Worm (Caenorhabditis elegans) whole organism, midembryonic: ENCODE results near the gene vab-7.

Source experiments
- med-1 ChIP-seq: sonication (generic microtip); optimal IDR thresholded peaks from 2 replicates; lab custom pipeline; 2017; ENCODE audit warnings: missing genetic modification characterization, mild to moderate bottlenecking, missing compliant biosample characterization, antibody characterized with exemption, missing genetic modification reagents; ENCODE audit not compliant: insufficient read depth
- tab-1 ChIP-seq: fragments of 200-800 bp; sonication (Bioruptor generic); IDR thresholded peaks from 2 replicates; pipeline ENCODE4 v1.3.6; 2022; ENCODE audit warnings: missing genetic modification characterization, missing compliant biosample characterization
- ztf-23 ChIP-seq: fragments of 200-800 bp; sonication (Bioruptor generic); IDR thresholded peaks from 2 replicates; pipeline ENCODE4 v1.3.6; 2022; ENCODE audit warnings: missing genetic modification reagents, missing genetic modification characterization, missing compliant biosample characterization
- ztf-29 ChIP-seq: fragments of 200-800 bp; sonication (Bioruptor generic); IDR thresholded peaks from 2 replicates; pipeline ENCODE4 v1.3.6; 2022; ENCODE audit warnings: missing genetic modification reagents, missing genetic modification characterization, missing compliant biosample characterization

DNA sequence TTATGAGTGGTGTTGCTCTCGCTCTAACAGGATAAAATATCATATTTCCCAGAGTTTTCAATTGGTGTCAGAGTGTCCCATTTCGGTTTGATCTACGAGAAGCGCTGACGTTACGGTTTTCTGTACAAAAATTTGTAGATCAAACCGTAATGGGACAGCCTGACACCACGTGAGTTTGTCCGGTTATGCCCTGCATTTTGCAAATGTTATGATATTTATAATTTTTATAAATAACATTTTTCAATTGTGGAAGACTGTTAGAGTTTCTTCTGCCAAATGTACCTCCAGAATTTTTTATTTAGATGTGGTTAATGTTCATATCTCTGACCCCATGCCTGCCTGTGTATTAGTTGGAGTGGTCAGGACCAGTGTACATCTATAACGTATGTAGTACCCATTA, 25.9 kb upstream of the vab-7 start, which contains the start of gene fbxb-87:
- TF ChIP-seq med-1 (no peak), ztf-23 (GFP tag; lab: Robert Waterston, UW) (no peak), ztf-29 (no peak), tab-1 (no peak)
